Worm (Caenorhabditis elegans): ENCODE measurements around the gene hacl-1.

DNA sequence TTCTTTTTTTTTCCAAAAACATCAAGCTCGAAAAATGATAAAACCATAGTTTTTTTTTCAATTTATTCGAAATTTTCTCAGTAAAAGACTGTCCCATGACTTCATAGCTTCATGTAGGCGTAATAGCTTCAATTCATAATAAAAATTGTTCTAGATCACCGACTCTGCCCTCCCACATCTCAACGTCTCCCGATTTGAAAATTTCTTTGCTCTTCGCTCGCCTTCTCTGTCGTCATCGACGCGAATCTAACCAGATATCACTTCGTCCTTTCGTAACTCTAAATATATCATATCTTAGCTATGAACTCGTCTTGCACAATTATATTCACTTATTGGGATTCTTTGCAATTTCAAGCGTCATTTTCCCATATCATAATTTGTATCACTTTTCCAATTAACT lies 22.0 kb upstream of the hacl-1 start, which contains the start of gene srh-44:
- TF ChIP-seq nhr-28 (tag; optimal IDR thresholded peaks at IDR 0.05) = no peak
- TF ChIP-seq nhr-76 (tag; optimal IDR thresholded peaks at IDR 0.05) = no peak
- TF ChIP-seq ztf-4 (tag; optimal IDR thresholded peaks at IDR 0.05) = no peak
- no peak for TF ChIP-seq nhr-77 (tag; optimal IDR thresholded peaks at IDR 0.05)
- TF ChIP-seq mdl-1 (tag; optimal IDR thresholded peaks at IDR 0.05) = no peak
- no peak for TF ChIP-seq nhr-23 (tag; optimal IDR thresholded peaks at IDR 0.05)
- no peak for TF ChIP-seq unc-62 (GFP tag; optimal IDR thresholded peaks at IDR 0.05)
- TF ChIP-seq fos-1 (tag; optimal IDR thresholded peaks at IDR 0.05) = no peak
- TF ChIP-seq nhr-237 (tag; optimal IDR thresholded peaks at IDR 0.05) = no peak
- TF ChIP-seq nhr-11 (tag; optimal IDR thresholded peaks at IDR 0.05) = no peak
- TF ChIP-seq ztf-11 (tag; optimal IDR thresholded peaks at IDR 0.05) = no peak

Data from whole organism, L3 larva.